Worm (Caenorhabditis elegans): Measurements from ENCODE around the gene ifg-1.

- no peak for TF ChIP-seq tbx-8 (GFP tag; optimal IDR thresholded peaks at IDR 0.05)
- TF ChIP-seq elt-1 (tag; optimal IDR thresholded peaks at IDR 0.05; ENCODE audit: borderline replicate concordance, insufficient read depth), result no peak
- TF ChIP-seq blmp-1 (tag; optimal IDR thresholded peaks at IDR 0.05), result no peak
- TF ChIP-seq pha-4 (tag; optimal IDR thresholded peaks at IDR 0.05), result no peak
- TF ChIP-seq nhr-12 (tag; optimal IDR thresholded peaks at IDR 0.05), result no peak
- no peak for TF ChIP-seq elt-3 (tag; optimal IDR thresholded peaks at IDR 0.05)
- TF ChIP-seq unc-39 (tag; optimal IDR thresholded peaks at IDR 0.05), result no peak
- no peak for TF ChIP-seq nhr-28 (tag; optimal IDR thresholded peaks at IDR 0.05)
Observed at ce11 chrII:8190455-8190854, 26.6 kb upstream of the ifg-1 start, which contains the start of gene T05C12.8.
